Fruit fly (Drosophila melanogaster): ENCODE measurements around the gene CG3961.

Gene CG3961

DNA sequence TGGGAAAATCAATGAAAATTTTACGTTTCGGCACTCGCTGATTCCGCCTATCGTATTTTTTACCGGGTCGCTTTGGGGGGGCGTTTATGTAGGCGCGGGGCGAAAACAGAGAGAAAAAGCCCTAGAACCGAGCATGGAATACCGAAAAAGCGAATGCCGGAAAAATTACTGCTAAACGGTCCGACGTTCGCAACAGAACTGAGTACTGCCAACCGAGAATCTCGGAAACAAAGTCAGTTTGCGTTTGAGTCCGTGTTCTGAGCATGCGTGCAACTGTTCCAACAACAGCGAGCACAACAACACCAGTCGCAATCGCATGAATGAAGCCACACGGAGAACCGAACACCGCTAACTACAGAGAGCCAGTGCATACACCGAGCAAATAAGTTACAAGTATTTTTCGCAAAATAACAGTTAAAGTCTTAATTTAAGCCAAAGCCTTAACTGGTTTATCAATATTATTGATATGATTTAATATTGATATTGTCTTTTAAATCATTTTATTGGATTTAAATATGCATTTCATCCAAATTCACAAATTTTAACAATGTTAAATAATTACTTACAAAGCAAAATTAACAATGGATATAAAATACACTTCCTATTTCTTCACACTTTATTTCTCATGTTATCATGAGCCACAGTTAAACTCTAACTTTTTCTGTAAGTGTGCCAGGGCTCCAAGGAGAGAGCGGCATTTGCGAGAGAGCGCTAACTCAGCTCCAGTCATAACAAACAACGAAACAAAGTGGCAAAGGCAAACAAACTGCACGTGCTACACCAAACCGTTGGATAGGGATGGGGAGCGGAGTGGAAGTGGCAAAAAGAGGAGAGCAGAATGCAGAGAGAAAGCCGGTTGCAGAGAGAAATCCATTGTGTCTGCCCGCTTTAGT, at the start of gene CG3961:
CG3961 (minus strand) TSS at position 201 of the 893 bp plus-strand sequence.
- peak; percentile 89 for TF ChIP-seq pad (GFP tag; optimal IDR thresholded peaks at IDR 0.05)
- peak; percentile 90 for TF ChIP-seq tj (GFP tag; optimal IDR thresholded peaks at IDR 0.05)
- TF ChIP-seq bab1 (GFP tag; optimal IDR thresholded peaks at IDR 0.05): peak; percentile 93
- TF ChIP-seq ovo (GFP tag; optimal IDR thresholded peaks at IDR 0.05): peak; percentile 82
- TF ChIP-seq toe (GFP tag; optimal IDR thresholded peaks at IDR 0.05): peak; percentile 91
- TF ChIP-seq CG33017 (tag; optimal IDR thresholded peaks at IDR 0.05): peak; percentile 94
- peak; percentile 91 for TF ChIP-seq CG7101 (tag; optimal IDR thresholded peaks at IDR 0.05)
- peak; percentile 84 for TF ChIP-seq Mnt (GFP tag; optimal IDR thresholded peaks at IDR 0.05)
- peak; percentile 90 for TF ChIP-seq kay (GFP tag; ENCODE audit: borderline replicate concordance)
- TF ChIP-seq Hr96 (GFP tag; optimal IDR thresholded peaks at IDR 0.05): peak; percentile 80
- TF ChIP-seq CG12768 (GFP tag; optimal IDR thresholded peaks at IDR 0.05): peak; percentile 94
- no peak for TF ChIP-seq cnc (optimal IDR thresholded peaks at IDR 0.05)
- peak; percentile 83 for TF ChIP-seq CG1620 (GFP tag; optimal IDR thresholded peaks at IDR 0.05)
- peak; percentile 76 for TF ChIP-seq Crg-1 (GFP tag; optimal IDR thresholded peaks at IDR 0.05)
- TF ChIP-seq CG14711 (tag; optimal IDR thresholded peaks at IDR 0.05): peak; percentile 87
- peak; percentile 93 for TF ChIP-seq CG5204 (GFP tag; optimal IDR thresholded peaks at IDR 0.05)
- TF ChIP-seq CG7045 (GFP tag; optimal IDR thresholded peaks at IDR 0.05): peak; percentile 97
- TF ChIP-seq Clk (GFP tag; optimal IDR thresholded peaks at IDR 0.05): peak; percentile 84
- peak; percentile 98 for TF ChIP-seq CG11617 (GFP tag; optimal IDR thresholded peaks at IDR 0.05)
- TF ChIP-seq cic (GFP tag; optimal IDR thresholded peaks at IDR 0.05): peak; percentile 93

dm6 chr3L:18924790-18925189, 34.5 kb upstream of the CG3961 start, which contains the start of gene CG43049:
Gene CG43049 (plus strand): TSS chr3L:18925090.
- TF ChIP-seq kay (GFP tag; ENCODE audit: borderline replicate concordance) (peak; percentile 52), Crg-1 (GFP tag; optimal IDR thresholded peaks at IDR 0.05) (no peak), cnc (optimal IDR thresholded peaks at IDR 0.05) (no peak)

- TF ChIP-seq CG1620 (GFP tag; optimal IDR thresholded peaks at IDR 0.05) (no peak), CG7045 (GFP tag; optimal IDR thresholded peaks at IDR 0.05) (no peak), ovo (GFP tag; optimal IDR thresholded peaks at IDR 0.05) (no peak), CG5204 (GFP tag; optimal IDR thresholded peaks at IDR 0.05) (no peak), Crg-1 (GFP tag; optimal IDR thresholded peaks at IDR 0.05) (no peak), CG12768 (GFP tag; optimal IDR thresholded peaks at IDR 0.05) (no peak), CG7101 (tag; optimal IDR thresholded peaks at IDR 0.05) (no peak), toe (GFP tag; optimal IDR thresholded peaks at IDR 0.05) (no peak), CG14711 (tag; optimal IDR thresholded peaks at IDR 0.05) (no peak), cnc (optimal IDR thresholded peaks at IDR 0.05) (no peak), Mnt (GFP tag; optimal IDR thresholded peaks at IDR 0.05) (no peak), kay (GFP tag; ENCODE audit: borderline replicate concordance) (no peak)
These were observed 31.8 kb upstream of the CG3961 start, which contains the start of gene CG3819 for dm6 chr3L:18922086-18922485. Gene CG3819 (minus strand): TSS chr3L:18922108.

- TF ChIP-seq CG12768 (GFP tag; optimal IDR thresholded peaks at IDR 0.05): no peak
- no peak for TF ChIP-seq CG1620 (GFP tag; optimal IDR thresholded peaks at IDR 0.05)
- TF ChIP-seq CG5204 (GFP tag; optimal IDR thresholded peaks at IDR 0.05): no peak
- TF ChIP-seq bab1 (GFP tag; optimal IDR thresholded peaks at IDR 0.05): no peak
- TF ChIP-seq cic (GFP tag; optimal IDR thresholded peaks at IDR 0.05): no peak
These were observed 29.9 kb upstream of the CG3961 start, which contains the start of gene CG18223 for dm6 chr3L:18920219-18920618. Gene CG18223 (minus strand): TSS chr3L:18920319.

dm6 chr3L:18917281-18917680, 27.0 kb upstream of the CG3961 start, which contains the start of gene CG6839:
Gene CG6839 (plus strand): TSS chr3L:18917581.
- TF ChIP-seq cic (GFP tag; optimal IDR thresholded peaks at IDR 0.05) (peak; percentile 51), CG7101 (tag; optimal IDR thresholded peaks at IDR 0.05) (no peak)

dm6 chr3L:18916466-18916865, 26.2 kb upstream of the CG3961 start:
- TF ChIP-seq Hr96 (GFP tag; optimal IDR thresholded peaks at IDR 0.05) (no peak), tj (GFP tag; optimal IDR thresholded peaks at IDR 0.05) (no peak), CG5204 (GFP tag; optimal IDR thresholded peaks at IDR 0.05) (no peak), Crg-1 (GFP tag; optimal IDR thresholded peaks at IDR 0.05) (no peak), CG7101 (tag; optimal IDR thresholded peaks at IDR 0.05) (no peak), Clk (GFP tag; optimal IDR thresholded peaks at IDR 0.05) (no peak), CG14711 (tag; optimal IDR thresholded peaks at IDR 0.05) (no peak), cic (GFP tag; optimal IDR thresholded peaks at IDR 0.05) (no peak), bab1 (GFP tag; optimal IDR thresholded peaks at IDR 0.05) (no peak), ovo (GFP tag; optimal IDR thresholded peaks at IDR 0.05) (no peak)

dm6 chr3L:18914100-18914683, 23.9 kb upstream of the CG3961 start, which contains the start of gene COX6AL2:
Gene COX6AL2 (minus strand): TSS chr3L:18914150.
- TF ChIP-seq Hr96 (GFP tag; optimal IDR thresholded peaks at IDR 0.05) (no peak), bab1 (GFP tag; optimal IDR thresholded peaks at IDR 0.05) (no peak), CG7045 (GFP tag; optimal IDR thresholded peaks at IDR 0.05) (no peak), toe (GFP tag; optimal IDR thresholded peaks at IDR 0.05) (no peak), CG1620 (GFP tag; optimal IDR thresholded peaks at IDR 0.05) (no peak), Clk (GFP tag; optimal IDR thresholded peaks at IDR 0.05) (no peak), tj (GFP tag; optimal IDR thresholded peaks at IDR 0.05) (no peak), CG12768 (GFP tag; optimal IDR thresholded peaks at IDR 0.05) (no peak), cic (GFP tag; optimal IDR thresholded peaks at IDR 0.05) (no peak), CG11617 (GFP tag; optimal IDR thresholded peaks at IDR 0.05) (no peak), Mnt (GFP tag; optimal IDR thresholded peaks at IDR 0.05) (no peak), cnc (optimal IDR thresholded peaks at IDR 0.05) (no peak), Crg-1 (GFP tag; optimal IDR thresholded peaks at IDR 0.05) (no peak), CG33017 (tag; optimal IDR thresholded peaks at IDR 0.05) (no peak), pad (GFP tag; optimal IDR thresholded peaks at IDR 0.05) (no peak), CG14711 (tag; optimal IDR thresholded peaks at IDR 0.05) (no peak), ovo (GFP tag; optimal IDR thresholded peaks at IDR 0.05) (no peak), CG7101 (tag; optimal IDR thresholded peaks at IDR 0.05) (no peak), CG5204 (GFP tag; optimal IDR thresholded peaks at IDR 0.05) (no peak), kay (GFP tag; ENCODE audit: borderline replicate concordance) (no peak)

Data from whole organism, adult.